Worm (Caenorhabditis elegans) whole organism, L1 larva: ENCODE results near the gene T24H10.4.

Experiments used
- C34B4.2 ChIP-seq: sonication (generic microtip); optimal IDR thresholded peaks from 2 replicates; lab custom pipeline; 2017; ENCODE audit warnings: mild to moderate bottlenecking, missing genetic modification characterization, missing compliant biosample characterization
- aly-2 ChIP-seq: fragments of 150-350 bp; optimal IDR thresholded peaks from 2 replicates; lab custom pipeline; 2014; ENCODE audit warnings: missing biosample characterization, missing genetic modification characterization
- elt-3 ChIP-seq, 6 experiments: fragments of 150-350 bp in 1 of 6; sonication (generic microtip); optimal IDR thresholded peaks; 2 replicates each; lab custom pipeline; 2017 to 2018; ENCODE audit warnings: missing biosample characterization in 6 of 6, missing genetic modification characterization in 6 of 6, inconsistent platforms in 1 of 6
- zip-4 ChIP-seq: fragments of 200-800 bp; sonication (Bioruptor generic); optimal IDR thresholded peaks from 2 replicates; lab custom pipeline; 2018; ENCODE audit warnings: mild to moderate bottlenecking, missing genetic modification characterization, moderate library complexity, missing compliant biosample characterization

- TF ChIP-seq C34B4.2: no peak
- TF ChIP-seq aly-2 (tag; lab: Kevin White, UChicago): no peak
- no peak for TF ChIP-seq zip-4
- TF ChIP-seq elt-3 (tag; optimal IDR thresholded peaks at IDR 0.05; lab: Kevin White, UChicago): no peak
These were observed 42.9 kb downstream of the T24H10.4 start, which contains the start of gene col-78 for ce11 chrII:9152231-9152630.
